Worm (Caenorhabditis elegans): ENCODE data around the gene srh-30.

The srh-30 gene

DNA sequence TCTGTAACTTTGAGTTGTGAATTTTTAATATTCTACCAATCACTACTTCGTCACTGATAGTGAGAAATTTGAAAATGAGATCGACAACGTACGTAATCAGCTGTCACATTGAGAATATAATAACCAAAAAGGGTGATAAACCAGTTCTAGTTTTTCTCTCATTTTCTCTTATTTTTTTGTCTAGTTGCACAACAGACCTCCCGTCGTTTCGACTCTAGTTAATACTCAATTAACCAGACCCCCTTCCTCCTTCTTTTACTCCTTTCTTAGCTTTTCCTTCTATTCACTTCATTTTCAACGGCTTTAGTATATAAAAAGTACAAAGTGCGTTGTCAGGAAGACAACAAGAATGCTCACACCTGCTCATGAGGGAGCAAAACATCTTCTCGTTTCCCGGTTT lies 44.3 kb downstream of the srh-30 start, which contains the start of gene ZC487.1:
ZC487.1 (plus strand) TSS at position 301 of the 400 bp plus-strand sequence.
- TF ChIP-seq ztf-4 (tag; optimal IDR thresholded peaks at IDR 0.05), result no peak
- no peak for TF ChIP-seq pha-4 (tag; optimal IDR thresholded peaks at IDR 0.05)
- no peak for TF ChIP-seq elt-2 (tag; optimal IDR thresholded peaks at IDR 0.05)

DNA sequence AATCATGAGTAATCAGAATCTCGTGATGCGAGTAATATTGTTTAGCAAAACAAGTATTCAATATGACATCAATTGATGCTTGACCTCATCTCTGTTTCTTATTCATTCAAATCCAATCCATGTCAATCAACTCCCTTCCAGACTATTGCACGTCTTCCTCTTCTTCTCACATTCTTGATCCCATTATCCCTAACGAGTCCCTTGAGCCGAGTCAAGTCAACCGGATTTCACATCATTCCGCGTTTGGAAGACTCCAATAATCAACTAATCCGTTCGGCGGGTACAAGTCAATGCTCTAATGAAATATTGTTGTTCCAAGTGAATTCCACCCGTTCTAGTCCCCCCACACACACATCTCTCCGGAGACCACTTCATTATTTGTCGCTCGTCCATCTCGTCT lies 45.3 kb downstream of the srh-30 start:
- TF ChIP-seq mml-1 (tag; optimal IDR thresholded peaks at IDR 0.05) (no peak), lin-39 (tag; optimal IDR thresholded peaks at IDR 0.05) (no peak), ztf-4 (tag; optimal IDR thresholded peaks at IDR 0.05) (no peak), nfya-1 (tag; optimal IDR thresholded peaks at IDR 0.05; ENCODE audit: insufficient read depth) (no peak), elt-1 (tag; optimal IDR thresholded peaks at IDR 0.05) (no peak), nhr-28 (tag; optimal IDR thresholded peaks at IDR 0.05) (no peak)

DNA sequence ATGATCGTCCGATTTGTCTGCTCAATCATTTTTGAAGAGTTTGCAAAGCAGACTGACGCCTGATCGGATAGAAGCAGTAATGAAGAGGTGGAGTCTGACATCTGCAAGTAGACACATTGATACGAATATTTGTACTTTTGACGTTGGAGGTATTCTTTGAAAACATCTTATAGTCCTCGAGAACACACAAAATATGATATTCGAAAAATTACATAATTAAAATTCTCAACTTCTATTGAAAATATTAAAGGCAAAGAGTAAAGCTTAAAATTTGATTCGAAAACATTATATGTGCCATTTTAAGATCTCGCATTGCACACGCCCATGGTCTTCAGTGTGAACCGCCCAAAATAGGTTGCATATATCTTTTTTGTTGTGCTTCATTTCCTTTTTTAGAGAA lies 49.2 kb downstream of the srh-30 start, which contains the start of gene ZC487.2:
ZC487.2 (minus strand) TSS at position 101 of the 400 bp plus-strand sequence.
- TF ChIP-seq hmg-11 (tag; optimal IDR thresholded peaks at IDR 0.05) (no peak), fos-1 (tag; optimal IDR thresholded peaks at IDR 0.05) (no peak), mml-1 (tag; optimal IDR thresholded peaks at IDR 0.05) (no peak), nhr-77 (tag; optimal IDR thresholded peaks at IDR 0.05) (no peak), pha-4 (tag; optimal IDR thresholded peaks at IDR 0.05) (no peak), nhr-28 (tag; optimal IDR thresholded peaks at IDR 0.05) (no peak), sea-2 (GFP tag; optimal IDR thresholded peaks at IDR 0.05) (no peak)

Measured in whole organism, L3 larva.